Worm (Caenorhabditis elegans) whole organism, L1 larva: ENCODE measurements around the gene picd-1.
A peak's percentile ranks its signal among the peaks of the same experiment; 100 is the strongest.

Experiments
- C04F5.9 ChIP-seq: sonication (generic microtip); optimal IDR thresholded peaks from 2 replicates; lab custom pipeline; 2016; ENCODE audit warnings: missing genetic modification characterization, missing compliant biosample characterization
- C16A3.4 ChIP-seq: fragments of 150-350 bp; optimal IDR thresholded peaks from 2 replicates; lab custom pipeline; 2014; ENCODE audit warnings: missing biosample characterization, missing genetic modification characterization
- F16B12.6 ChIP-seq: fragments of 150-350 bp; optimal IDR thresholded peaks from 2 replicates; lab custom pipeline; 2014; ENCODE audit warnings: missing biosample characterization, missing genetic modification characterization
- Y116A8C.19 ChIP-seq: sonication (generic microtip); optimal IDR thresholded peaks from 2 replicates; lab custom pipeline; 2016; ENCODE audit warnings: missing compliant biosample characterization, missing genetic modification characterization, borderline replicate concordance
- alr-1 ChIP-seq: fragments of 200-800 bp; sonication (Bioruptor generic); optimal IDR thresholded peaks from 2 replicates; lab custom pipeline; 2018; ENCODE audit warnings: borderline replicate concordance, mild to moderate bottlenecking, missing genetic modification characterization, missing compliant biosample characterization
- aly-2 ChIP-seq: fragments of 150-350 bp; optimal IDR thresholded peaks from 2 replicates; lab custom pipeline; 2014; ENCODE audit warnings: missing biosample characterization, missing genetic modification characterization
- ama-1 ChIP-seq: fragments of 150-350 bp; optimal IDR thresholded peaks from 2 replicates; lab custom pipeline; 2014
- blmp-1 ChIP-seq: fragments of 150-350 bp; optimal IDR thresholded peaks from 2 replicates; lab custom pipeline; 2014; ENCODE audit warnings: missing biosample characterization, missing genetic modification characterization
- ceh-90 ChIP-seq: sonication (generic microtip); optimal IDR thresholded peaks from 2 replicates; lab custom pipeline; 2016; ENCODE audit warnings: missing genetic modification characterization, missing compliant biosample characterization
- ces-1 ChIP-seq: fragments of 150-350 bp; optimal IDR thresholded peaks from 2 replicates; lab custom pipeline; 2014; ENCODE audit warnings: missing biosample characterization, missing genetic modification reagents, missing genetic modification characterization
- dpl-1 ChIP-seq, 3 experiments: fragments of 150-350 bp in 2 of 3; sonication (generic microtip) in 1 of 3; optimal IDR thresholded peaks; 2 replicates each; lab custom pipeline; 2014 to 2017; ENCODE audit warnings: missing biosample characterization in 3 of 3, missing genetic modification characterization in 3 of 3, missing genetic modification reagents in 3 of 3
- dsc-1 ChIP-seq: sonication (generic microtip); optimal IDR thresholded peaks from 2 replicates; lab custom pipeline; 2016; ENCODE audit warnings: mild to moderate bottlenecking, missing genetic modification characterization, missing compliant biosample characterization
- efl-1 ChIP-seq, 4 experiments: fragments of 150-350 bp; optimal IDR thresholded peaks in 3 of 4; peaks in 1 of 4; 1 replicate in 1 of 4; 2 replicates in 3 of 4; lab custom pipeline; 2014; ENCODE audit warnings: missing biosample characterization in 2 of 4, missing genetic modification characterization in 2 of 4, missing genetic modification reagents in 2 of 4
- egl-13 ChIP-seq: sonication (generic microtip); optimal IDR thresholded peaks from 2 replicates; lab custom pipeline; 2016; ENCODE audit warnings: missing genotype, missing genetic modification reagents, missing genetic modification characterization, missing compliant biosample characterization
- egl-27 ChIP-seq, 2 experiments: fragments of 150-350 bp in 1 of 2; sonication (generic microtip); optimal IDR thresholded peaks; 3 replicates each; lab custom pipeline; 2017 to 2018; ENCODE audit warnings: missing biosample characterization in 2 of 2, missing genetic modification characterization in 2 of 2, missing genetic modification reagents in 2 of 2
- elt-3 ChIP-seq, 6 experiments: fragments of 150-350 bp in 1 of 6; sonication (generic microtip); optimal IDR thresholded peaks; 2 replicates each; lab custom pipeline; 2017 to 2018; ENCODE audit warnings: missing biosample characterization in 6 of 6, missing genetic modification characterization in 6 of 6, inconsistent platforms in 1 of 6
- ets-5 ChIP-seq: fragments of 200-800 bp; sonication (Bioruptor generic); IDR thresholded peaks from 2 replicates; pipeline ENCODE4 v1.3.6; 2022; ENCODE audit warnings: missing genetic modification characterization, missing compliant biosample characterization
- fkh-10 ChIP-seq: sonication (generic microtip); optimal IDR thresholded peaks from 2 replicates; lab custom pipeline; 2017; ENCODE audit warnings: missing biosample characterization, missing genetic modification reagents, missing genetic modification characterization
- fkh-4 ChIP-seq: sonication (generic microtip); optimal IDR thresholded peaks from 2 replicates; lab custom pipeline; 2016; ENCODE audit warnings: missing compliant biosample characterization, missing genetic modification characterization, borderline replicate concordance
- fkh-8 ChIP-seq: sonication (generic microtip); optimal IDR thresholded peaks from 2 replicates; lab custom pipeline; 2016; ENCODE audit warnings: mild to moderate bottlenecking, missing genetic modification characterization, missing compliant biosample characterization
- grh-1 ChIP-seq: fragments of 200-800 bp; sonication (Bioruptor generic); IDR thresholded peaks from 2 replicates; pipeline ENCODE4 v1.3.6; 2022; ENCODE audit warnings: missing genetic modification reagents, missing genetic modification characterization, missing compliant biosample characterization
- hlh-17 ChIP-seq: fragments of 200-800 bp; sonication (Bioruptor generic); optimal IDR thresholded peaks from 2 replicates; lab custom pipeline; 2018; ENCODE audit warnings: missing genetic modification characterization, mild to moderate bottlenecking, missing compliant biosample characterization, moderate library complexity, borderline replicate concordance
- hlh-4 ChIP-seq: sonication (generic microtip); optimal IDR thresholded peaks from 2 replicates; lab custom pipeline; 2016; ENCODE audit warnings: mild to moderate bottlenecking, missing genetic modification characterization, missing compliant biosample characterization
- isw-1 ChIP-seq: fragments of 200-800 bp; sonication (Bioruptor generic); IDR thresholded peaks from 2 replicates; pipeline ENCODE4 v1.3.6; 2022; ENCODE audit warnings: missing genetic modification characterization, missing compliant biosample characterization
- lin-13 ChIP-seq: fragments of 150-350 bp; optimal IDR thresholded peaks from 2 replicates; lab custom pipeline; 2014; ENCODE audit warnings: missing biosample characterization, missing genetic modification reagents, missing genetic modification characterization
- lin-35 ChIP-seq, 2 experiments: fragments of 150-350 bp; optimal IDR thresholded peaks; 2 replicates each; lab custom pipeline; 2014; ENCODE audit warnings: missing biosample characterization in 2 of 2, missing genetic modification characterization in 2 of 2, missing genetic modification reagents in 2 of 2
- lir-3 ChIP-seq: sonication (generic microtip); optimal IDR thresholded peaks from 2 replicates; lab custom pipeline; 2016; ENCODE audit warnings: mild to moderate bottlenecking, missing genetic modification characterization, moderate library complexity, missing compliant biosample characterization; ENCODE audit not compliant: poor library complexity
- lsy-2 ChIP-seq, 2 experiments: fragments of 150-350 bp; optimal IDR thresholded peaks; 2 replicates each; lab custom pipeline; 2014; ENCODE audit warnings: missing biosample characterization in 2 of 2, missing genetic modification characterization in 2 of 2
- mdl-1 ChIP-seq, 2 experiments: fragments of 150-350 bp; optimal IDR thresholded peaks; 2 replicates each; lab custom pipeline; 2014 to 2017; ENCODE audit warnings: missing biosample characterization in 2 of 2, missing genetic modification characterization in 2 of 2, inconsistent platforms in 1 of 2
- mep-1 ChIP-seq: fragments of 150-350 bp; optimal IDR thresholded peaks from 2 replicates; lab custom pipeline; 2014; ENCODE audit warnings: missing biosample characterization, missing genetic modification characterization
- nhr-20 ChIP-seq: sonication (generic microtip); optimal IDR thresholded peaks from 2 replicates; lab custom pipeline; 2016; ENCODE audit warnings: mild to moderate bottlenecking, missing genetic modification characterization, missing compliant biosample characterization
- nhr-71 ChIP-seq: sonication (generic microtip); optimal IDR thresholded peaks from 2 replicates; lab custom pipeline; 2016; ENCODE audit warnings: mild to moderate bottlenecking, missing genetic modification characterization, moderate library complexity, missing compliant biosample characterization
- nhr-76 ChIP-seq: sonication (generic microtip); optimal IDR thresholded peaks from 2 replicates; lab custom pipeline; 2017; ENCODE audit warnings: missing biosample characterization, missing genetic modification characterization
- nhr-77 ChIP-seq: fragments of 150-350 bp; optimal IDR thresholded peaks from 2 replicates; lab custom pipeline; 2014; ENCODE audit warnings: missing biosample characterization, missing genetic modification characterization
- nhr-84 ChIP-seq: sonication (generic microtip); optimal IDR thresholded peaks from 2 replicates; lab custom pipeline; 2017; ENCODE audit warnings: missing biosample characterization, missing genetic modification characterization
- nhr-85 ChIP-seq: sonication (generic microtip); peaks from one replicate; lab custom pipeline; 2016; ENCODE audit warnings: missing genetic modification characterization, inconsistent platforms, missing compliant biosample characterization
- pag-3 ChIP-seq: sonication (generic microtip); optimal IDR thresholded peaks from 2 replicates; lab custom pipeline; 2017; ENCODE audit warnings: missing genetic modification characterization, mild to moderate bottlenecking, missing compliant biosample characterization, antibody characterized with exemption, borderline replicate concordance; ENCODE audit not compliant: insufficient read depth
- pax-3 ChIP-seq: fragments of 200-800 bp; sonication (Bioruptor generic); optimal IDR thresholded peaks from 2 replicates; lab custom pipeline; 2018; ENCODE audit warnings: mild to moderate bottlenecking, missing genetic modification characterization, moderate library complexity, missing compliant biosample characterization
- rnt-1 ChIP-seq: sonication (generic microtip); optimal IDR thresholded peaks from 2 replicates; lab custom pipeline; 2016; ENCODE audit warnings: mild to moderate bottlenecking, missing genetic modification characterization, moderate library complexity, missing compliant biosample characterization
- snpc-4 ChIP-seq: fragments of 150-350 bp; optimal IDR thresholded peaks from 2 replicates; lab custom pipeline; 2014; ENCODE audit warnings: missing biosample characterization, missing genetic modification characterization
- sptf-1 ChIP-seq: fragments of 150-350 bp; optimal IDR thresholded peaks from 2 replicates; lab custom pipeline; 2014; ENCODE audit warnings: missing biosample characterization, missing genetic modification characterization
- sup-37 ChIP-seq: fragments of 200-800 bp; sonication (Bioruptor generic); optimal IDR thresholded peaks from 2 replicates; lab custom pipeline; 2018; ENCODE audit warnings: mild to moderate bottlenecking, missing genetic modification characterization, missing compliant biosample characterization
- tlp-1 ChIP-seq: fragments of 150-350 bp; optimal IDR thresholded peaks from 2 replicates; lab custom pipeline; 2014; ENCODE audit warnings: missing biosample characterization, missing genetic modification characterization
- unc-86 ChIP-seq: sonication (generic microtip); optimal IDR thresholded peaks from 2 replicates; lab custom pipeline; 2016; ENCODE audit warnings: missing genetic modification characterization, missing compliant biosample characterization
- vab-15 ChIP-seq: sonication (generic microtip); optimal IDR thresholded peaks from 2 replicates; lab custom pipeline; 2017; ENCODE audit warnings: missing genotype, mild to moderate bottlenecking, missing genetic modification characterization, missing compliant biosample characterization
- xbp-1 ChIP-seq: sonication (generic microtip); optimal IDR thresholded peaks from 2 replicates; lab custom pipeline; 2016; ENCODE audit warnings: missing genetic modification characterization, missing compliant biosample characterization
- zag-1 ChIP-seq: fragments of 150-350 bp; optimal IDR thresholded peaks from 2 replicates; lab custom pipeline; 2014; ENCODE audit warnings: missing biosample characterization, missing genetic modification characterization
- zip-4 ChIP-seq: fragments of 200-800 bp; sonication (Bioruptor generic); optimal IDR thresholded peaks from 2 replicates; lab custom pipeline; 2018; ENCODE audit warnings: mild to moderate bottlenecking, missing genetic modification characterization, moderate library complexity, missing compliant biosample characterization
- ztf-4 ChIP-seq: fragments of 150-350 bp; optimal IDR thresholded peaks from 2 replicates; lab custom pipeline; 2014; ENCODE audit warnings: missing biosample characterization, missing genetic modification characterization

Gene picd-1

ce11 chrV:155215-155614 lies 50.6 kb downstream of the picd-1 start (continued):
- TF ChIP-seq lir-3 (tag; lab: Kevin White, UChicago) (no peak), alr-1 (tag; lab: Kevin White, UChicago) (no peak), nhr-85 (tag; lab: Kevin White, UChicago) (peak; percentile 72), pax-3 (no peak), hlh-17 (no peak), nhr-76 (tag; lab: Kevin White, UChicago) (no peak), F16B12.6 (tag; lab: Kevin White, UChicago) (no peak), nhr-20 (tag; lab: Kevin White, UChicago) (peak; percentile 69), C04F5.9 (tag; lab: Kevin White, UChicago) (no peak), Y116A8C.19 (tag; lab: Kevin White, UChicago) (no peak), fkh-4 (tag; lab: Kevin White, UChicago) (no peak), vab-15 (tag; lab: Kevin White, UChicago) (no peak), zip-4 (GFP tag; lab: Kevin White, UChicago) (no peak), fkh-10 (no peak), dpl-1 (GFP tag; optimal IDR thresholded peaks at IDR 0.05; lab: Kevin White, UChicago) (peak in 2 of 3 experiments; percentile 22 to 35), isw-1 (GFP tag; lab: Robert Waterston, UW) (no peak), ama-1 (lab: Kevin White, UChicago) (no peak), nhr-77 (tag; lab: Kevin White, UChicago) (no peak), lin-35 (GFP tag; optimal IDR thresholded peaks at IDR 0.05; lab: Kevin White, UChicago) (peak in 1 of 2 experiments; percentile 40), efl-1 (optimal IDR thresholded peaks at IDR 0.05; lab: Kevin White, UChicago) (peak; percentile 20 to 50), efl-1 (GFP tag; optimal IDR thresholded peaks at IDR 0.05 in 1 of 2; lab: Kevin White, UChicago) (peak; percentile 26 to 93), egl-27 (tag; optimal IDR thresholded peaks at IDR 0.05; lab: Kevin White, UChicago) (no peak), ets-5 (GFP tag; lab: Robert Waterston, UW) (no peak), lsy-2 (tag; optimal IDR thresholded peaks at IDR 0.05; lab: Kevin White, UChicago) (no peak), blmp-1 (tag; lab: Kevin White, UChicago) (no peak), sptf-1 (tag; lab: Kevin White, UChicago) (no peak), nhr-84 (tag; lab: Kevin White, UChicago) (no peak), pag-3 (tag; lab: Kevin White, UChicago) (no peak), rnt-1 (tag; lab: Kevin White, UChicago) (peak; percentile 18), ces-1 (GFP tag; lab: Kevin White, UChicago) (no peak), aly-2 (tag; lab: Kevin White, UChicago) (no peak), grh-1 (GFP tag; lab: Robert Waterston, UW) (no peak), lin-13 (GFP tag; lab: Kevin White, UChicago) (no peak), hlh-4 (tag; lab: Kevin White, UChicago) (no peak), dsc-1 (tag; lab: Kevin White, UChicago) (peak; percentile 58), mep-1 (no peak), C16A3.4 (no peak), zag-1 (tag; lab: Kevin White, UChicago) (no peak), nhr-71 (tag; lab: Kevin White, UChicago) (peak; percentile 62), snpc-4 (tag; lab: Kevin White, UChicago) (no peak)
- TF ChIP-seq, all 84 proteins: peak for 17

- no peak for TF ChIP-seq ama-1 (lab: Kevin White, UChicago)
- TF ChIP-seq sup-37 (GFP tag; lab: Kevin White, UChicago) = no peak
- peak; percentile 63 for TF ChIP-seq F16B12.6 (tag; lab: Kevin White, UChicago)
- peak; percentile 52 for TF ChIP-seq xbp-1 (tag; lab: Kevin White, UChicago)
- TF ChIP-seq ceh-90 (tag; lab: Kevin White, UChicago) = peak; percentile 72
- TF ChIP-seq egl-13 (tag; lab: Kevin White, UChicago) = peak; percentile 8
- TF ChIP-seq elt-3 (tag; optimal IDR thresholded peaks at IDR 0.05; lab: Kevin White, UChicago) = peak in 2 of 6 experiments; percentile 11 to 19
- no peak for TF ChIP-seq ztf-4 (tag; lab: Kevin White, UChicago)
- TF ChIP-seq fkh-8 (tag; lab: Kevin White, UChicago) = peak; percentile 28
- TF ChIP-seq unc-86 (tag; lab: Kevin White, UChicago) = peak; percentile 38
- peak; percentile 32 for TF ChIP-seq C16A3.4
- peak; percentile 46 to 95 for TF ChIP-seq efl-1 (optimal IDR thresholded peaks at IDR 0.05; lab: Kevin White, UChicago)
- peak; percentile 97 to 99 for TF ChIP-seq efl-1 (GFP tag; optimal IDR thresholded peaks at IDR 0.05 in 1 of 2; lab: Kevin White, UChicago)
- TF ChIP-seq nhr-20 (tag; lab: Kevin White, UChicago) = peak; percentile 57
- TF ChIP-seq rnt-1 (tag; lab: Kevin White, UChicago) = peak; percentile 54
- no peak for TF ChIP-seq tlp-1 (tag; lab: Kevin White, UChicago)
- TF ChIP-seq mdl-1 (tag; optimal IDR thresholded peaks at IDR 0.05; lab: Kevin White, UChicago) = peak in 1 of 2 experiments; percentile 43
Measured at ce11 chrV:156044-156869, 51.6 kb downstream of the picd-1 start, which contains the start of gene ttb-1. TSS of gene ttb-1 (plus strand) at chrV:156819.
